Fruit fly (Drosophila melanogaster): ENCODE data around the gene Ten-m.

The Ten-m gene

dm6 chr3L:22454368-22454767 is 46.7 kb upstream of the Ten-m start, which contains the start of gene CG11449:
CG11449 (plus strand) TSS chr3L:22454373.
- TF ChIP-seq Jra (GFP tag; optimal IDR thresholded peaks at IDR 0.05) (no peak), Dif (GFP tag; optimal IDR thresholded peaks at IDR 0.05; ENCODE audit: partially characterized antibody) (no peak), br (GFP tag; optimal IDR thresholded peaks at IDR 0.05) (no peak), CG32264 (GFP tag; optimal IDR thresholded peaks at IDR 0.05) (no peak), foxo (GFP tag; optimal IDR thresholded peaks at IDR 0.05) (no peak), pan (optimal IDR thresholded peaks at IDR 0.05) (no peak), ey (GFP tag; optimal IDR thresholded peaks at IDR 0.05) (no peak), Mio (GFP tag; optimal IDR thresholded peaks at IDR 0.05) (no peak)

dm6 chr3L:22437111-22437510 is 29.4 kb upstream of the Ten-m start:
- TF ChIP-seq Dif (GFP tag; optimal IDR thresholded peaks at IDR 0.05; ENCODE audit: partially characterized antibody) = no peak
- no peak for TF ChIP-seq jim (GFP tag; optimal IDR thresholded peaks at IDR 0.05)
- TF ChIP-seq Hr83 (GFP tag; optimal IDR thresholded peaks at IDR 0.05; ENCODE audit: poor library complexity, severe bottlenecking) = no peak
- TF ChIP-seq Dfd (GFP tag; optimal IDR thresholded peaks at IDR 0.05) = no peak
- no peak for TF ChIP-seq CG9705 (GFP tag; optimal IDR thresholded peaks at IDR 0.05)
- no peak for TF ChIP-seq Vsx2 (GFP tag; optimal IDR thresholded peaks at IDR 0.05; ENCODE audit: partially characterized antibody)
- no peak for TF ChIP-seq fru (GFP tag; optimal IDR thresholded peaks at IDR 0.05)

dm6 chr3L:22424711-22425110 is 17.0 kb upstream of the Ten-m start:
- TF ChIP-seq Hnf4 (GFP tag; optimal IDR thresholded peaks at IDR 0.05) (no peak), tai (GFP tag; optimal IDR thresholded peaks at IDR 0.05) (no peak), jim (GFP tag; optimal IDR thresholded peaks at IDR 0.05) (no peak), lola (GFP tag; optimal IDR thresholded peaks at IDR 0.05) (no peak), br (GFP tag; optimal IDR thresholded peaks at IDR 0.05) (no peak), Hr78 (GFP tag; optimal IDR thresholded peaks at IDR 0.05) (no peak), dl (GFP tag; optimal IDR thresholded peaks at IDR 0.05; ENCODE audit: insufficient read depth in 1 of 2, partially characterized antibody in 2 of 2) (no peak), dmrt93B (GFP tag; optimal IDR thresholded peaks at IDR 0.05) (no peak), HLH106 (tag; optimal IDR thresholded peaks at IDR 0.05) (no peak), sage (GFP tag; optimal IDR thresholded peaks at IDR 0.05) (no peak), CG9705 (GFP tag; optimal IDR thresholded peaks at IDR 0.05) (no peak), brk (GFP tag; optimal IDR thresholded peaks at IDR 0.05) (no peak), Mio (GFP tag; optimal IDR thresholded peaks at IDR 0.05) (no peak), N (GFP tag; optimal IDR thresholded peaks at IDR 0.05) (no peak), Hr83 (GFP tag; optimal IDR thresholded peaks at IDR 0.05; ENCODE audit: poor library complexity, severe bottlenecking) (no peak), sv (GFP tag; optimal IDR thresholded peaks at IDR 0.05) (no peak)

dm6 chr3L:22420603-22421308 is 13.1 kb upstream of the Ten-m start:
- no peak for TF ChIP-seq Rel (GFP tag; optimal IDR thresholded peaks at IDR 0.05)
- peak; percentile 49 for TF ChIP-seq Rel (tag; optimal IDR thresholded peaks at IDR 0.05)
- no peak for TF ChIP-seq CG32264 (GFP tag; optimal IDR thresholded peaks at IDR 0.05)
- no peak for TF ChIP-seq Dif (GFP tag; optimal IDR thresholded peaks at IDR 0.05; ENCODE audit: partially characterized antibody)
- no peak for TF ChIP-seq Sp1 (GFP tag; optimal IDR thresholded peaks at IDR 0.05)
- no peak for TF ChIP-seq dsf (GFP tag; optimal IDR thresholded peaks at IDR 0.05; ENCODE audit: borderline replicate concordance)
- no peak for TF ChIP-seq woc (GFP tag; optimal IDR thresholded peaks at IDR 0.05)
- no peak for TF ChIP-seq Jra (GFP tag; optimal IDR thresholded peaks at IDR 0.05)

- no peak for TF ChIP-seq rgr (GFP tag; optimal IDR thresholded peaks at IDR 0.05)
- no peak for TF ChIP-seq Rel (GFP tag; optimal IDR thresholded peaks at IDR 0.05)
- TF ChIP-seq Rel (tag; optimal IDR thresholded peaks at IDR 0.05) = no peak
- TF ChIP-seq h (GFP tag; optimal IDR thresholded peaks at IDR 0.05) = no peak
- no peak for TF ChIP-seq lola (GFP tag; optimal IDR thresholded peaks at IDR 0.05)
- TF ChIP-seq Sp1 (GFP tag; optimal IDR thresholded peaks at IDR 0.05) = no peak
- TF ChIP-seq OdsH (GFP tag; optimal IDR thresholded peaks at IDR 0.05) = no peak
- no peak for TF ChIP-seq CG9705 (GFP tag; optimal IDR thresholded peaks at IDR 0.05)
- no peak for TF ChIP-seq GATAd (GFP tag; optimal IDR thresholded peaks at IDR 0.05)
- TF ChIP-seq Dfd (GFP tag; optimal IDR thresholded peaks at IDR 0.05) = no peak
- TF ChIP-seq Hr83 (GFP tag; optimal IDR thresholded peaks at IDR 0.05; ENCODE audit: poor library complexity, severe bottlenecking) = no peak
- no peak for TF ChIP-seq dmrt93B (GFP tag; optimal IDR thresholded peaks at IDR 0.05)
- no peak for TF ChIP-seq Dif (GFP tag; optimal IDR thresholded peaks at IDR 0.05; ENCODE audit: partially characterized antibody)
- no peak for TF ChIP-seq psq (GFP tag; optimal IDR thresholded peaks at IDR 0.05)
- no peak for TF ChIP-seq N (GFP tag; optimal IDR thresholded peaks at IDR 0.05)
- no peak for TF ChIP-seq sv (GFP tag; optimal IDR thresholded peaks at IDR 0.05)
These were observed 8.4 kb upstream of the Ten-m start for dm6 chr3L:22416108-22416507.
